Fruit fly (Drosophila melanogaster) whole organism, embryonic: ENCODE results near the gene CG17906.

Experiments used
- cato ChIP-seq: fragments of 200-800 bp; sonication (Bioruptor generic); optimal IDR thresholded peaks from 2 replicates; lab custom pipeline; 2016; ENCODE audit warnings: missing biosample characterization, missing genetic modification characterization, borderline replicate concordance
- gcm2 ChIP-seq: fragments of 200-800 bp; sonication (Bioruptor generic); optimal IDR thresholded peaks from 2 replicates; lab custom pipeline; 2016; ENCODE audit warnings: missing biosample characterization, missing genetic modification characterization

DNA sequence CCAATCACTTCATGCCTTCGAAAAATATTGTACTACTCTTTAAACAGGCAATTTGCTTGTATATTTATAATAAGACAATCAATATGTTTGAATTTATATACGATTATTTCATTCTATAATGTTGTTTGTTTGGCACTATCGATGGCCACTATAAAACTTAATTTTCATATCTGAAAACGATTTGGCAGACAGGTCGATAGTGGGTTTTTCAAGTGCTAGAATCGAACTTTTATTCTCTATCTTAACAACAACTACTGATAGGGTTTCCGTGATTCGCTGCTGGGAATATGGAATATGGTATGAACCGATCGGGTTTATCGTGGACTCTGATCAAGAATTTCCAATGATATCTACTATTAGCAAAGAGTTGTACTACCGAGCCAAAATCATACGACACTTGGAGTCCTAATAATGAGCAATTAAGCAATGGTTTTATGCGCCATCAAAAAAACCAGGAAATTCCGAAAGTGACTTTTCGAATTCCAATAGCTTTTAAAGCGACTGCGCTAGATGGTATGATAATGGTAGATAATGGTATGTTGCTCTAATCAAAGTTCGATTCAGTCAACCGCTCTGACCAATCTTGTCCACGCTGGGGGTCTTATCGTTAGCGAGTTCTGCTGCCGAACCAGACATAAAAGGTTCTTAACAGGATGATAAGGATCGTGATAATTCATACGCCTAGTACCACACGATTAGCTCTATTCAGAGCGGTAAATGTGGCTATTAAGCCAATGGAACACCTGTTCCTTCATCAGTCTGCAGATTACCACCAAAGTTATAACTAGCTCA is at the start of gene CG17906:
- TF ChIP-seq gcm2 (GFP tag; lab: Kevin White, UChicago) (no peak), cato (GFP tag; lab: Kevin White, UChicago) (no peak)
